Fruit fly (Drosophila melanogaster): ENCODE data around the gene 5-HT2A.

- no peak for TF ChIP-seq gl (tag; optimal IDR thresholded peaks at IDR 0.05)
- TF ChIP-seq fd96Ca (GFP tag; IDR thresholded peaks at IDR 0.05) = no peak
- TF ChIP-seq CG17806 (tag; optimal IDR thresholded peaks at IDR 0.05) = no peak
- no peak for TF ChIP-seq D1 (tag; optimal IDR thresholded peaks at IDR 0.05)
- no peak for TF ChIP-seq CG9948 (tag; optimal IDR thresholded peaks at IDR 0.05)
- no peak for TF ChIP-seq CG4496 (GFP tag; IDR thresholded peaks at IDR 0.05)
- TF ChIP-seq CG34367 (tag; optimal IDR thresholded peaks at IDR 0.05) = no peak
- no peak for TF ChIP-seq Ets98B (GFP tag; IDR thresholded peaks at IDR 0.05)
- no peak for TF ChIP-seq CG8159 (tag; optimal IDR thresholded peaks at IDR 0.05)
- 0 out of 2 replicates have a peak, but pooled peaks have one; percentile 2 for TF ChIP-seq CG12605 (GFP tag; IDR thresholded peaks at IDR 0.05)
- no peak for TF ChIP-seq rn (GFP tag; IDR thresholded peaks at IDR 0.05)
- TF ChIP-seq CG10348 (GFP tag; IDR thresholded peaks at IDR 0.05) = no peak
- no peak for TF ChIP-seq EcR (GFP tag; optimal IDR thresholded peaks at IDR 0.05)
- TF ChIP-seq CG8301 (tag; optimal IDR thresholded peaks at IDR 0.05) = no peak
Measured at dm6 chr3R:4659934-4660353, 47.3 kb downstream of the 5-HT2A start.
